Worm (Caenorhabditis elegans) whole organism, L4 larva: ENCODE results near the gene teg-1.

Experiments used
- F10B5.3 ChIP-seq: sonication (generic microtip); optimal IDR thresholded peaks from 2 replicates; lab custom pipeline; 2016; ENCODE audit warnings: mild to moderate bottlenecking, missing genetic modification characterization, missing compliant biosample characterization
- F44E2.7 ChIP-seq: fragments of 200-800 bp; sonication (Bioruptor generic); IDR thresholded peaks from 2 replicates; pipeline ENCODE4 v2.1.2; 2022; ENCODE audit warnings: missing genetic modification characterization, missing compliant biosample characterization
- F49E8.2 ChIP-seq: sonication (generic microtip); optimal IDR thresholded peaks from 2 replicates; lab custom pipeline; 2016; ENCODE audit warnings: missing compliant biosample characterization, mild to moderate bottlenecking, missing genetic modification characterization, borderline replicate concordance
- T20F7.1 ChIP-seq: fragments of 200-800 bp; sonication (Bioruptor generic); optimal IDR thresholded peaks from 2 replicates; lab custom pipeline; 2018; ENCODE audit warnings: mild to moderate bottlenecking, missing genetic modification characterization, missing compliant biosample characterization
- T26A8.4 ChIP-seq: fragments of 200-800 bp; sonication (Bioruptor generic); IDR thresholded peaks from 2 replicates; pipeline ENCODE4 v1.3.6; 2022; ENCODE audit warnings: missing genetic modification characterization, missing compliant biosample characterization
- Y5F2A.4 ChIP-seq: fragments of 200-800 bp; sonication (Bioruptor generic); optimal IDR thresholded peaks from 2 replicates; lab custom pipeline; 2018; ENCODE audit warnings: mild to moderate bottlenecking, missing genetic modification characterization, missing compliant biosample characterization
- ZK337.2 ChIP-seq: fragments of 200-800 bp; sonication (Bioruptor generic); IDR thresholded peaks from 2 replicates; pipeline ENCODE4 v1.3.6; 2022; ENCODE audit warnings: missing genetic modification reagents, missing genetic modification characterization, missing compliant biosample characterization
- ama-1 ChIP-seq: fragments of 150-350 bp; optimal IDR thresholded peaks from 2 replicates; lab custom pipeline; 2014; ENCODE audit warnings: inconsistent platforms, mixed read lengths
- arid-1 ChIP-seq: fragments of 200-800 bp; sonication (Bioruptor generic); conservative IDR thresholded peaks from 2 replicates; pipeline ENCODE4 v1.3.6; 2022; ENCODE audit warnings: missing genetic modification reagents, missing genetic modification characterization, missing compliant biosample characterization
- ceh-20 ChIP-seq: fragments of 200-800 bp; sonication (Bioruptor generic); IDR thresholded peaks from 2 replicates; pipeline ENCODE4 v1.3.6; 2022; ENCODE audit warnings: missing genetic modification reagents, missing genetic modification characterization, missing compliant biosample characterization
- ceh-32 ChIP-seq: sonication (generic microtip); optimal IDR thresholded peaks from 2 replicates; lab custom pipeline; 2016; ENCODE audit warnings: mild to moderate bottlenecking, missing genetic modification characterization, missing compliant biosample characterization; ENCODE audit not compliant: poor library complexity
- cey-2 ChIP-seq: sonication (generic microtip); optimal IDR thresholded peaks from 3 replicates; lab custom pipeline; 2017; ENCODE audit warnings: missing genetic modification characterization, mild to moderate bottlenecking, missing compliant biosample characterization, antibody characterized with exemption, borderline replicate concordance; ENCODE audit not compliant: insufficient read depth
- ctbp-1 ChIP-seq: fragments of 200-800 bp; sonication (Bioruptor generic); IDR thresholded peaks from 2 replicates; pipeline ENCODE4 v1.3.6; 2022; ENCODE audit warnings: missing genetic modification reagents, missing genetic modification characterization, missing compliant biosample characterization
- daf-16 ChIP-seq, 3 experiments: sonication (generic microtip); optimal IDR thresholded peaks; 2 replicates each; lab custom pipeline; 2016 to 2017; ENCODE audit warnings: missing genetic modification characterization in 3 of 3, missing genetic modification reagents in 3 of 3, mild to moderate bottlenecking in 2 of 3, missing compliant biosample characterization in 2 of 3, missing biosample characterization in 1 of 3, moderate library complexity in 1 of 3
- daf-8 ChIP-seq: fragments of 200-800 bp; sonication (Bioruptor generic); IDR thresholded peaks from 2 replicates; pipeline ENCODE4 v1.3.6; 2022; ENCODE audit warnings: missing genetic modification characterization, missing compliant biosample characterization
- dpl-1 ChIP-seq: fragments of 150-350 bp; optimal IDR thresholded peaks from 2 replicates; lab custom pipeline; 2014; ENCODE audit warnings: missing biosample characterization, missing genetic modification reagents, missing genetic modification characterization
- duxl-1 ChIP-seq: sonication (generic microtip); optimal IDR thresholded peaks from 2 replicates; lab custom pipeline; 2016; ENCODE audit warnings: mild to moderate bottlenecking, missing genetic modification characterization, moderate library complexity, missing compliant biosample characterization; ENCODE audit not compliant: poor library complexity
- dve-1 ChIP-seq: sonication (generic microtip); optimal IDR thresholded peaks from 2 replicates; lab custom pipeline; 2017; ENCODE audit warnings: antibody characterized with exemption, mild to moderate bottlenecking, missing genetic modification characterization, missing compliant biosample characterization; ENCODE audit not compliant: insufficient read depth
- egl-27 ChIP-seq: sonication (generic microtip); optimal IDR thresholded peaks from 3 replicates; lab custom pipeline; 2017; ENCODE audit warnings: missing biosample characterization, missing genetic modification reagents, missing genetic modification characterization
- fkh-10 ChIP-seq: fragments of 150-350 bp; optimal IDR thresholded peaks from 2 replicates; lab custom pipeline; 2014; ENCODE audit warnings: missing biosample characterization, missing genetic modification reagents, missing genetic modification characterization
- hlh-11 ChIP-seq: fragments of 200-800 bp; sonication (Bioruptor generic); optimal IDR thresholded peaks from 2 replicates; lab custom pipeline; 2018; ENCODE audit warnings: mild to moderate bottlenecking, missing genetic modification characterization, missing compliant biosample characterization
- hlh-30 ChIP-seq: sonication (generic microtip); optimal IDR thresholded peaks from 2 replicates; lab custom pipeline; 2017; ENCODE audit warnings: antibody characterized with exemption, mild to moderate bottlenecking, missing genetic modification characterization, missing compliant biosample characterization; ENCODE audit not compliant: insufficient read depth
- hmg-1.1 ChIP-seq: fragments of 200-800 bp; sonication (Bioruptor generic); IDR thresholded peaks from 2 replicates; pipeline ENCODE4 v1.3.6; 2022; ENCODE audit warnings: missing genetic modification reagents, missing genetic modification characterization, missing compliant biosample characterization
- jun-1 ChIP-seq: fragments of 150-350 bp; optimal IDR thresholded peaks from 2 replicates; lab custom pipeline; 2014; ENCODE audit warnings: missing biosample characterization, missing genetic modification reagents, missing genetic modification characterization
- lin-15B ChIP-seq: fragments of 150-350 bp; sonication (generic microtip); optimal IDR thresholded peaks from 3 replicates; lab custom pipeline; 2014; ENCODE audit warnings: missing biosample characterization, missing genetic modification characterization
- lin-29 ChIP-seq: fragments of 200-800 bp; sonication (Bioruptor generic); IDR thresholded peaks from 2 replicates; pipeline ENCODE4 v1.3.6; 2022; ENCODE audit warnings: missing genetic modification reagents, missing genetic modification characterization, missing compliant biosample characterization
- mdl-1 ChIP-seq, 2 experiments: fragments of 150-350 bp in 1 of 2; sonication (generic microtip) in 1 of 2; optimal IDR thresholded peaks; 2 replicates each; lab custom pipeline; 2014 to 2017; ENCODE audit warnings: missing biosample characterization in 2 of 2, missing genetic modification characterization in 2 of 2
- mdt-29 ChIP-seq: fragments of 200-800 bp; sonication (Bioruptor generic); IDR thresholded peaks from 2 replicates; pipeline ENCODE4 v1.3.6; 2022; ENCODE audit warnings: missing genetic modification reagents, missing genetic modification characterization, missing compliant biosample characterization
- nhr-10 ChIP-seq: fragments of 150-350 bp; optimal IDR thresholded peaks from 2 replicates; lab custom pipeline; 2014; ENCODE audit warnings: missing biosample characterization, missing genetic modification characterization
- nhr-102 ChIP-seq: sonication (generic microtip); optimal IDR thresholded peaks from 2 replicates; lab custom pipeline; 2016; ENCODE audit warnings: mild to moderate bottlenecking, missing genetic modification characterization, moderate library complexity, missing compliant biosample characterization
- nhr-237 ChIP-seq: sonication (generic microtip); optimal IDR thresholded peaks from 2 replicates; lab custom pipeline; 2017; ENCODE audit warnings: missing biosample characterization, missing genetic modification characterization
- nhr-25 ChIP-seq: sonication (generic microtip); optimal IDR thresholded peaks from 2 replicates; lab custom pipeline; 2017; ENCODE audit warnings: missing genetic modification characterization, mild to moderate bottlenecking, missing compliant biosample characterization, antibody characterized with exemption, moderate library complexity, borderline replicate concordance; ENCODE audit not compliant: insufficient read depth
- nhr-28 ChIP-seq: fragments of 150-350 bp; optimal IDR thresholded peaks from 2 replicates; lab custom pipeline; 2014; ENCODE audit warnings: missing biosample characterization, missing genetic modification characterization
- nhr-41 ChIP-seq: fragments of 200-800 bp; sonication (Bioruptor generic); IDR thresholded peaks from 2 replicates; pipeline ENCODE4 v1.3.6; 2022; ENCODE audit warnings: missing genetic modification reagents, missing genetic modification characterization, missing compliant biosample characterization
- nhr-42 ChIP-seq: fragments of 200-800 bp; sonication (Bioruptor generic); IDR thresholded peaks from 2 replicates; pipeline ENCODE4 v1.3.6; 2022; ENCODE audit warnings: missing genetic modification characterization, missing compliant biosample characterization
- nhr-48 ChIP-seq: sonication (generic microtip); optimal IDR thresholded peaks from 2 replicates; lab custom pipeline; 2016; ENCODE audit warnings: mild to moderate bottlenecking, missing genetic modification characterization, missing compliant biosample characterization
- nhr-6 ChIP-seq: fragments of 150-350 bp; optimal IDR thresholded peaks from 2 replicates; lab custom pipeline; 2014; ENCODE audit warnings: missing biosample characterization, missing genetic modification characterization
- pha-4 ChIP-seq, 2 experiments: fragments of 150-350 bp in 1 of 2; fragments of 200-800 bp in 1 of 2; sonication (Bioruptor generic) in 1 of 2; IDR thresholded peaks in 1 of 2; optimal IDR thresholded peaks in 1 of 2; 2 replicates each; pipeline versions ENCODE4 v1.3.6 to Lab custom; 2014 to 2022; ENCODE audit warnings: missing genetic modification characterization in 2 of 2, missing genetic modification reagents in 2 of 2, missing biosample characterization in 1 of 2, missing compliant biosample characterization in 1 of 2
- pqm-1 ChIP-seq: sonication (generic microtip); optimal IDR thresholded peaks from 2 replicates; lab custom pipeline; 2017; ENCODE audit warnings: missing biosample characterization, missing genetic modification characterization
- saeg-2 ChIP-seq: fragments of 200-800 bp; sonication (Bioruptor generic); IDR thresholded peaks from 2 replicates; pipeline ENCODE4 v1.3.6; 2022; ENCODE audit warnings: missing genetic modification reagents, missing genetic modification characterization, missing compliant biosample characterization
- set-16 ChIP-seq: fragments of 200-800 bp; sonication (Bioruptor generic); IDR thresholded peaks from 2 replicates; pipeline ENCODE4 v1.3.6; 2022; ENCODE audit warnings: missing genetic modification reagents, missing genetic modification characterization, missing compliant biosample characterization
- skn-1 ChIP-seq: fragments of 150-350 bp; optimal IDR thresholded peaks from 2 replicates; lab custom pipeline; 2014; ENCODE audit warnings: missing biosample characterization, missing genetic modification characterization
- snpc-1.2 ChIP-seq: fragments of 200-800 bp; sonication (Bioruptor generic); IDR thresholded peaks from 2 replicates; pipeline ENCODE4 v1.3.6; 2022; ENCODE audit warnings: missing genetic modification reagents, missing genetic modification characterization, missing compliant biosample characterization
- snpc-4 ChIP-seq: fragments of 150-350 bp; optimal IDR thresholded peaks from 2 replicates; lab custom pipeline; 2014; ENCODE audit warnings: missing biosample characterization, missing genetic modification characterization
- spr-1 ChIP-seq: sonication (generic microtip); optimal IDR thresholded peaks from 2 replicates; lab custom pipeline; 2016; ENCODE audit warnings: mild to moderate bottlenecking, missing genetic modification characterization, missing compliant biosample characterization
- vab-7 ChIP-seq: fragments of 200-800 bp; sonication (Bioruptor generic); IDR thresholded peaks from 2 replicates; pipeline ENCODE4 v1.3.6; 2022; ENCODE audit warnings: missing genetic modification reagents, missing genetic modification characterization, missing compliant biosample characterization
- zip-2 ChIP-seq: fragments of 150-350 bp; optimal IDR thresholded peaks from 2 replicates; lab custom pipeline; 2014; ENCODE audit warnings: missing biosample characterization, missing genetic modification characterization
- ztf-11 ChIP-seq: fragments of 150-350 bp; optimal IDR thresholded peaks from 2 replicates; lab custom pipeline; 2014; ENCODE audit warnings: missing biosample characterization, missing genetic modification characterization
- ztf-7 ChIP-seq: fragments of 150-350 bp; optimal IDR thresholded peaks from 2 replicates; lab custom pipeline; 2014; ENCODE audit warnings: missing biosample characterization, missing genetic modification characterization

The teg-1 gene

ce11 chrIII:11352840-11353239, 34.8 kb upstream of the teg-1 start (continued):
- TF ChIP-seq arid-1 (GFP tag; lab: Robert Waterston, UW) (peak; percentile 82), hlh-30 (peak; percentile 45), F49E8.2 (tag; lab: Kevin White, UChicago) (no peak), F44E2.7 (GFP tag; lab: Robert Waterston, UW) (no peak), T20F7.1 (GFP tag; lab: Kevin White, UChicago) (no peak), mdl-1 (tag; optimal IDR thresholded peaks at IDR 0.05; lab: Kevin White, UChicago) (no peak), Y5F2A.4 (GFP tag; lab: Kevin White, UChicago) (no peak), zip-2 (tag; lab: Kevin White, UChicago) (no peak), nhr-48 (tag; lab: Kevin White, UChicago) (no peak), jun-1 (no peak), fkh-10 (GFP tag; lab: Kevin White, UChicago) (no peak), nhr-10 (tag; lab: Kevin White, UChicago) (no peak), ztf-7 (tag; lab: Kevin White, UChicago) (no peak), nhr-41 (no peak), hmg-1.1 (GFP tag; lab: Robert Waterston, UW) (peak; percentile 59; the same call in 1 of the 2 replicates), nhr-102 (tag; lab: Kevin White, UChicago) (no peak), vab-7 (GFP tag; lab: Robert Waterston, UW) (peak; percentile 63; the same call in 1 of the 2 replicates), duxl-1 (no peak), ceh-20 (no peak), cey-2 (no peak), egl-27 (tag; lab: Kevin White, UChicago) (no peak), ctbp-1 (no peak), nhr-28 (peak; percentile 2), nhr-42 (GFP tag; lab: Robert Waterston, UW) (no peak), hlh-11 (tag; lab: Kevin White, UChicago) (peak; percentile 23), lin-15B (tag; lab: Kevin White, UChicago) (no peak), nhr-25 (no peak), mdt-29 (GFP tag; lab: Robert Waterston, UW) (0 out of 2 replicates have a peak, but pooled peaks have one; percentile 20), daf-16 (GFP tag; optimal IDR thresholded peaks at IDR 0.05; lab: Kevin White, UChicago) (peak; percentile 29 to 32), daf-16 (tag; optimal IDR thresholded peaks at IDR 0.05; lab: Kevin White, UChicago) (peak; percentile 29), saeg-2 (GFP tag; lab: Robert Waterston, UW) (0 out of 2 replicates have a peak, but pooled peaks have one; percentile 49), ztf-11 (tag; lab: Kevin White, UChicago) (no peak), nhr-6 (no peak), ceh-32 (no peak), skn-1 (tag; lab: Kevin White, UChicago) (no peak), spr-1 (tag; lab: Kevin White, UChicago) (no peak), ZK337.2 (0 out of 2 replicates have a peak, but pooled peaks have one; percentile 29)

- TF ChIP-seq dpl-1 (GFP tag; lab: Kevin White, UChicago): no peak
- TF ChIP-seq arid-1 (GFP tag; lab: Robert Waterston, UW): no peak
- TF ChIP-seq egl-27 (tag; lab: Kevin White, UChicago): no peak
- no peak for TF ChIP-seq set-16 (GFP tag; lab: Robert Waterston, UW)
- TF ChIP-seq dve-1 (tag; lab: Kevin White, UChicago): no peak
- TF ChIP-seq pqm-1 (tag; lab: Kevin White, UChicago): peak; percentile 70
- TF ChIP-seq ama-1 (lab: Kevin White, UChicago): no peak
- TF ChIP-seq Y5F2A.4 (GFP tag; lab: Kevin White, UChicago): no peak
- TF ChIP-seq nhr-41: no peak
- no peak for TF ChIP-seq nhr-237 (tag; lab: Kevin White, UChicago)
- no peak for TF ChIP-seq snpc-4 (tag; lab: Kevin White, UChicago)
- no peak for TF ChIP-seq T26A8.4 (GFP tag; lab: Robert Waterston, UW)
- no peak for TF ChIP-seq lin-29 (GFP tag; lab: Robert Waterston, UW)
- no peak for TF ChIP-seq daf-8 (GFP tag; lab: Robert Waterston, UW)
- TF ChIP-seq snpc-1.2 (GFP tag; lab: Robert Waterston, UW): no peak
- TF ChIP-seq daf-16 (GFP tag; optimal IDR thresholded peaks at IDR 0.05; lab: Kevin White, UChicago): no peak
- no peak for TF ChIP-seq daf-16 (tag; optimal IDR thresholded peaks at IDR 0.05; lab: Kevin White, UChicago)
- TF ChIP-seq F10B5.3 (tag; lab: Kevin White, UChicago): no peak
- no peak for TF ChIP-seq pha-4 (GFP tag; IDR thresholded peaks at IDR 0.05; lab: Robert Waterston, UW)
- TF ChIP-seq pha-4 (tag; optimal IDR thresholded peaks at IDR 0.05; lab: Kevin White, UChicago): no peak
- TF ChIP-seq zip-2 (tag; lab: Kevin White, UChicago): no peak
Observed at ce11 chrIII:11350107-11350826, 32.2 kb upstream of the teg-1 start.
